Worm (Caenorhabditis elegans): ENCODE results near the gene T23B5.4.

ce11 chrIV:12689709-12690142 lies 14.9 kb downstream of the T23B5.4 start:
- TF ChIP-seq ama-1 (optimal IDR thresholded peaks at IDR 0.05) (no peak), ets-7 (tag; optimal IDR thresholded peaks at IDR 0.05) (no peak), scrt-1 (GFP tag; IDR thresholded peaks at IDR 0.05) (no peak), hnd-1 (tag; optimal IDR thresholded peaks at IDR 0.05) (no peak), tbx-11 (GFP tag; IDR thresholded peaks at IDR 0.05) (no peak), sea-1 (GFP tag; conservative IDR thresholded peaks at IDR 0.05) (0 out of 2 replicates have a peak, but pooled peaks have one; percentile 31), ceh-13 (GFP tag; optimal IDR thresholded peaks at IDR 0.05) (no peak), tbx-37 (GFP tag; conservative IDR thresholded peaks at IDR 0.05) (no peak), tra-4 (tag; optimal IDR thresholded peaks at IDR 0.05) (no peak), flt-1 (GFP tag; IDR thresholded peaks at IDR 0.05) (no peak)

All from whole organism, early embryonic.